Worm (Caenorhabditis elegans) whole organism, L3 larva: ENCODE results near the gene Y62E10A.3.

Source experiments
- elt-1 ChIP-seq: fragments of 150-350 bp; optimal IDR thresholded peaks from 2 replicates; lab custom pipeline; 2014; ENCODE audit warnings: missing biosample characterization, missing genetic modification characterization
- elt-3 ChIP-seq, 3 experiments: fragments of 150-350 bp in 1 of 3; sonication (generic microtip) in 2 of 3; optimal IDR thresholded peaks; 2 replicates in 2 of 3; 4 replicates in 1 of 3; lab custom pipeline; 2014 to 2017; ENCODE audit warnings: missing biosample characterization in 3 of 3, missing genetic modification characterization in 3 of 3
- fos-1 ChIP-seq: fragments of 150-350 bp; optimal IDR thresholded peaks from 2 replicates; lab custom pipeline; 2014; ENCODE audit warnings: missing biosample characterization, missing genetic modification characterization
- lin-39 ChIP-seq: fragments of 150-350 bp; optimal IDR thresholded peaks from 2 replicates; lab custom pipeline; 2018; ENCODE audit warnings: missing biosample characterization, missing genetic modification reagents, missing genetic modification characterization
- lsy-12 ChIP-seq: sonication (generic microtip); optimal IDR thresholded peaks from 2 replicates; lab custom pipeline; 2016; ENCODE audit warnings: mild to moderate bottlenecking, missing genetic modification characterization, missing compliant biosample characterization
- nhr-237 ChIP-seq: fragments of 150-350 bp; optimal IDR thresholded peaks from 2 replicates; lab custom pipeline; 2014; ENCODE audit warnings: missing biosample characterization, missing genetic modification characterization
- nhr-76 ChIP-seq: fragments of 150-350 bp; sonication (generic microtip); optimal IDR thresholded peaks from 5 replicates; lab custom pipeline; 2014; ENCODE audit warnings: missing biosample characterization, missing genetic modification characterization
- skn-1 ChIP-seq: fragments of 150-350 bp; optimal IDR thresholded peaks from 2 replicates; lab custom pipeline; 2014; ENCODE audit warnings: missing biosample characterization, missing genetic modification characterization
- tbx-2 ChIP-seq: sonication (generic microtip); optimal IDR thresholded peaks from 2 replicates; lab custom pipeline; 2016; ENCODE audit warnings: mild to moderate bottlenecking, missing genetic modification characterization, missing compliant biosample characterization

ce11 chrIV:13323823-13324359 is 36.2 kb downstream of the Y62E10A.3 start, which contains the start of gene fat-2:
- TF ChIP-seq nhr-237 (no peak), tbx-2 (tag; lab: Kevin White, UChicago) (no peak), elt-3 (tag; optimal IDR thresholded peaks at IDR 0.05; lab: Kevin White, UChicago) (no peak), lin-39 (tag; lab: Kevin White, UChicago) (no peak), lsy-12 (tag; lab: Kevin White, UChicago) (no peak), fos-1 (tag; lab: Kevin White, UChicago) (no peak), nhr-76 (tag; lab: Kevin White, UChicago) (no peak), elt-1 (tag; lab: Kevin White, UChicago) (no peak), skn-1 (no peak)
